Fruit fly (Drosophila melanogaster): ENCODE data around the gene Cow.

The Cow gene

DNA sequence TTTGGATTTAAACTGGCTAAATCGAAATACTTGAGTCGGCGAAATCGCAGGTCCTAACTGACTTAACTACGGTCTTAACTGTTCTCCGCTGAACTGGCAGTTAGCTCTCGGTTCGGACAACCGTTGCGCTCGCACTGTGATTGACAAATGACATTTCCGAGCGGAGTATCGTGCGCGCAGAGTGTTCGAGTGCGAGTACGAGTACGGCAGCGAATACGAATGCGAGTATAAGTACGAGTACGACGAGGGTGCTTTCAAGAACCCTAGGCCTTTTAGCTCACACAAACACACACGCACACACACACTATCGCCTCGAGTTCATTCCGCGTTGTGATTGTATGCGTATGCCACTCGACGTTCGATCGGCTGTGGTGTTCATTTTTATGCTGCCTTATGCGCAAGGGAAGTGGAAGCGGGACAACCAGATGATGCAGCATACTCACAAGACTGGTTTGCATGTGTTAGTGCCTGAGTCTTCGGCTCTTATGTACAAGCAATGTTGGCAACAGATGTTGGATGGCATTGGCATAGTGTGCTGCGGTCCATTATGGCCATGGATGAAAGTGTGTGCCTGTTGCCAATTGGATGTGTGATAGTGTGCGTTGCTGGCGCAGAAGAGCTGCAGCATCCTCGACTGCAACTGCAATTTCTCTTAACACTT lies 29.3 kb upstream of the Cow start, which contains the start of gene hh:
hh (minus strand) TSS at position 229 of the 661 bp plus-strand sequence.
- TF ChIP-seq Smox (GFP tag; optimal IDR thresholded peaks at IDR 0.05) (no peak), CG34406 (GFP tag; optimal IDR thresholded peaks at IDR 0.05) (no peak), Sox14 (GFP tag; optimal IDR thresholded peaks at IDR 0.05) (no peak), CG6163 (GFP tag; IDR thresholded peaks at IDR 0.05) (no peak), net (GFP tag; optimal IDR thresholded peaks at IDR 0.05) (no peak), Eip93F (GFP tag; optimal IDR thresholded peaks at IDR 0.05) (no peak), dac (GFP tag; optimal IDR thresholded peaks at IDR 0.05) (no peak), CG15336 (GFP tag; IDR thresholded peaks at IDR 0.05) (no peak), CG16779 (tag; optimal IDR thresholded peaks at IDR 0.05) (no peak), Hr4 (GFP tag; optimal IDR thresholded peaks at IDR 0.05) (no peak), spab (GFP tag; optimal IDR thresholded peaks at IDR 0.05) (no peak), Eip75B (GFP tag; optimal IDR thresholded peaks at IDR 0.05) (no peak), CG6276 (GFP tag; optimal IDR thresholded peaks at IDR 0.05) (no peak), fd85E (GFP tag; optimal IDR thresholded peaks at IDR 0.05) (no peak), CG11294 (GFP tag; IDR thresholded peaks at IDR 0.05) (no peak), vri (GFP tag; optimal IDR thresholded peaks at IDR 0.05) (peak; percentile 19), ss (GFP tag; optimal IDR thresholded peaks at IDR 0.05) (peak; percentile 15 to 40), acj6 (GFP tag; optimal IDR thresholded peaks at IDR 0.05) (no peak), pdm3 (GFP tag; optimal IDR thresholded peaks at IDR 0.05) (no peak), fkh (GFP tag; optimal IDR thresholded peaks at IDR 0.05) (peak; percentile 4), topi (GFP tag; optimal IDR thresholded peaks at IDR 0.05) (no peak), CG10631 (GFP tag; optimal IDR thresholded peaks at IDR 0.05) (no peak), CG8632 (GFP tag; optimal IDR thresholded peaks at IDR 0.05) (no peak), CG9139 (GFP tag; optimal IDR thresholded peaks at IDR 0.05) (no peak), Eip78C (GFP tag) (peak; percentile 59), esn (GFP tag; optimal IDR thresholded peaks at IDR 0.05) (no peak), Sox102F (GFP tag; optimal IDR thresholded peaks at IDR 0.05) (no peak), eg (GFP tag; IDR thresholded peaks at IDR 0.05) (no peak), OdsH (GFP tag; optimal IDR thresholded peaks at IDR 0.05) (no peak), cyc (GFP tag; optimal IDR thresholded peaks at IDR 0.05) (no peak), CG11902 (GFP tag; optimal IDR thresholded peaks at IDR 0.05) (no peak), CG8119 (GFP tag; IDR thresholded peaks at IDR 0.05) (0 out of 3 replicates have a peak, but pooled peaks have one; percentile 16), CG32006 (GFP tag; optimal IDR thresholded peaks at IDR 0.05) (no peak), CG6792 (GFP tag; optimal IDR thresholded peaks at IDR 0.05) (no peak), Blimp-1 (GFP tag; optimal IDR thresholded peaks at IDR 0.05) (peak; percentile 57), CG4318 (GFP tag; optimal IDR thresholded peaks at IDR 0.05) (no peak), CG6808 (GFP tag; optimal IDR thresholded peaks at IDR 0.05) (no peak), dsx (GFP tag; optimal IDR thresholded peaks at IDR 0.05; ENCODE audit: poor library complexity, severe bottlenecking) (peak; percentile 9), salr (GFP tag; optimal IDR thresholded peaks at IDR 0.05) (no peak), Hr39 (GFP tag; optimal IDR thresholded peaks at IDR 0.05) (no peak), CG10669 (GFP tag; optimal IDR thresholded peaks at IDR 0.05) (no peak)

DNA sequence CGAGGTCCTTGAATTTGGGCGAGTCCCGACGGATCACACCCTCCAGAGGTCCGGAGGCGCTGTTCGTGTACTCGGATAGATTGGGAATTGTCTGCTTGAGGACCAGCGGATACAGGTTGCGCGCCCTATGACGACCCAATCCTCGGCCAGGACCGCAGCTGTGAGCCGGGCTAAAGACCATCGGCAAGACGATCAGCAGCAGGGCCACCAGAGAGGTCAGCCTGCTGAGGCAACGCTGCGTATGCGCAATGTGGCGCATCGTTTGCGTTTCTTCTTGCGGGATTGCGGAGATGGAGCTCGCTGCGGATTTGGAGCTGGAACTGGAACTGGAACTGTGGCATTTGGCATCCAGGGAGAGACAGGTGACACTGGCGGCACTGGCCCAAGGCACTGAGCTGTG lies 28.6 kb upstream of the Cow start:
- no peak for TF ChIP-seq spab (GFP tag; optimal IDR thresholded peaks at IDR 0.05)
- TF ChIP-seq CG1621 (tag; optimal IDR thresholded peaks at IDR 0.05) = no peak
- TF ChIP-seq dac (GFP tag; optimal IDR thresholded peaks at IDR 0.05) = no peak
- TF ChIP-seq CG11762 (GFP tag; optimal IDR thresholded peaks at IDR 0.05; ENCODE audit: insufficient read depth) = no peak
- no peak for TF ChIP-seq CG10631 (GFP tag; optimal IDR thresholded peaks at IDR 0.05)
- TF ChIP-seq vri (GFP tag; optimal IDR thresholded peaks at IDR 0.05) = no peak
- TF ChIP-seq Lpt (GFP tag; optimal IDR thresholded peaks at IDR 0.05) = no peak
- no peak for TF ChIP-seq Sox14 (GFP tag; optimal IDR thresholded peaks at IDR 0.05)

Data from whole organism, prepupa.